Fruit fly (Drosophila melanogaster) whole organism, wandering third instar larva: Measurements from ENCODE around the gene Hmr.

Experiments used
- Abd-B ChIP-seq: fragments of >200 bp; optimal IDR thresholded peaks from 2 replicates; lab custom pipeline; 2017; ENCODE audit warnings: missing biosample characterization, missing genetic modification characterization
- CG32264 ChIP-seq: fragments of 200-800 bp; sonication (Bioruptor generic); optimal IDR thresholded peaks from 2 replicates; lab custom pipeline; 2016; ENCODE audit warnings: missing biosample characterization, missing genetic modification characterization
- CG9705 ChIP-seq: fragments of 200-800 bp; sonication (Bioruptor generic); optimal IDR thresholded peaks from 2 replicates; lab custom pipeline; 2018; ENCODE audit warnings: missing biosample characterization, mild to moderate bottlenecking, missing genetic modification characterization
- CrebA ChIP-seq: fragments of 200-800 bp; sonication (Bioruptor generic); optimal IDR thresholded peaks from 2 replicates; lab custom pipeline; 2016; ENCODE audit warnings: missing biosample characterization, mild to moderate bottlenecking, missing genetic modification characterization, borderline replicate concordance
- Dfd ChIP-seq: fragments of >200 bp; optimal IDR thresholded peaks from 2 replicates; lab custom pipeline; 2017; ENCODE audit warnings: missing biosample characterization, missing genetic modification characterization
- Dif ChIP-seq: fragments of 200-275, 200-300 bp; sonication (Bioruptor generic); optimal IDR thresholded peaks from 2 replicates; lab custom pipeline; 2018; ENCODE audit warnings: missing biosample characterization, missing genetic modification characterization; ENCODE audit not compliant: partially characterized antibody
- GATAd ChIP-seq: sonication (Bioruptor generic); optimal IDR thresholded peaks from 2 replicates; lab custom pipeline; 2016; ENCODE audit warnings: missing biosample characterization, missing genetic modification characterization
- HLH106 ChIP-seq: fragments of 200-800 bp; optimal IDR thresholded peaks from 3 replicates; lab custom pipeline; 2019; ENCODE audit warnings: missing biosample characterization, mild to moderate bottlenecking, missing genetic modification characterization, moderate library complexity
- Hnf4 ChIP-seq: fragments of 200-800 bp; sonication (Bioruptor generic); optimal IDR thresholded peaks from 2 replicates; lab custom pipeline; 2016; ENCODE audit warnings: missing biosample characterization, mild to moderate bottlenecking, missing genetic modification characterization
- Hr78 ChIP-seq: fragments of >200 bp; optimal IDR thresholded peaks from 2 replicates; lab custom pipeline; 2017; ENCODE audit warnings: missing biosample characterization, missing genetic modification characterization
- Hr83 ChIP-seq: fragments of 200-300 bp; sonication (Bioruptor generic); optimal IDR thresholded peaks from 2 replicates; lab custom pipeline; 2016; ENCODE audit warnings: missing biosample characterization, mild to moderate bottlenecking, missing genetic modification characterization, moderate library complexity; ENCODE audit not compliant: poor library complexity, severe bottlenecking
- Jra ChIP-seq: sonication (Bioruptor generic); optimal IDR thresholded peaks from 2 replicates; lab custom pipeline; 2016; ENCODE audit warnings: missing biosample characterization, missing genetic modification characterization
- Mio ChIP-seq: sonication (Bioruptor generic); optimal IDR thresholded peaks from 2 replicates; lab custom pipeline; 2016; ENCODE audit warnings: missing biosample characterization, missing genetic modification characterization
- Myc ChIP-seq: fragments of >200 bp; optimal IDR thresholded peaks from 2 replicates; lab custom pipeline; 2017
- N ChIP-seq: fragments of >200 bp; optimal IDR thresholded peaks from 2 replicates; lab custom pipeline; 2018; ENCODE audit warnings: missing biosample characterization, missing external identifiers, missing genetic modification characterization
- OdsH ChIP-seq: fragments of 200-800 bp; sonication (Bioruptor generic); optimal IDR thresholded peaks from 2 replicates; lab custom pipeline; 2016; ENCODE audit warnings: missing biosample characterization, mild to moderate bottlenecking, missing genetic modification characterization
- Rel ChIP-seq, 2 experiments: fragments of 200-800 bp; sonication (Bioruptor generic) in 1 of 2; optimal IDR thresholded peaks; 2 replicates in 1 of 2; 3 replicates in 1 of 2; lab custom pipeline; 2016 to 2019; ENCODE audit warnings: mild to moderate bottlenecking in 2 of 2, missing biosample characterization in 2 of 2, missing genetic modification characterization in 2 of 2, moderate library complexity in 1 of 2
- Sp1 ChIP-seq: fragments of 200-800 bp; sonication (Bioruptor generic); optimal IDR thresholded peaks from 3 replicates; lab custom pipeline; 2019; ENCODE audit warnings: missing biosample characterization, mild to moderate bottlenecking, missing genetic modification characterization, moderate library complexity
- Vsx2 ChIP-seq: fragments of 200-300, 225-300 bp; sonication (Bioruptor generic); optimal IDR thresholded peaks from 2 replicates; lab custom pipeline; 2018; ENCODE audit warnings: missing biosample characterization, missing genetic modification characterization; ENCODE audit not compliant: partially characterized antibody
- br ChIP-seq: fragments of 200-800 bp; sonication (Bioruptor generic); optimal IDR thresholded peaks from 2 replicates; lab custom pipeline; 2016; ENCODE audit warnings: missing biosample characterization, missing genetic modification characterization
- brk ChIP-seq: fragments of 200-800 bp; sonication (Bioruptor generic); optimal IDR thresholded peaks from 2 replicates; lab custom pipeline; 2016; ENCODE audit warnings: missing biosample characterization, mild to moderate bottlenecking, missing genetic modification characterization
- dl ChIP-seq, 2 experiments: fragments of 175-275, 200-275 bp in 1 of 2; fragments of 200-275 bp in 1 of 2; sonication (Bioruptor generic); optimal IDR thresholded peaks; lab custom pipeline; 2018; ENCODE audit warnings: mild to moderate bottlenecking in 2 of 2, missing biosample characterization in 2 of 2, missing genetic modification characterization in 2 of 2, moderate library complexity in 2 of 2; ENCODE audit not compliant: partially characterized antibody in 2 of 2, insufficient read depth in 1 of 2
- dmrt93B ChIP-seq: fragments of 200-800 bp; sonication (Bioruptor generic); optimal IDR thresholded peaks from 2 replicates; lab custom pipeline; 2018; ENCODE audit warnings: missing biosample characterization, mild to moderate bottlenecking, missing genetic modification characterization
- dsf ChIP-seq: sonication (Bioruptor generic); optimal IDR thresholded peaks from 2 replicates; lab custom pipeline; 2016; ENCODE audit warnings: missing biosample characterization, missing genetic modification characterization, borderline replicate concordance
- ey ChIP-seq: fragments of 200-800 bp; sonication (Bioruptor generic); optimal IDR thresholded peaks from 2 replicates; lab custom pipeline; 2016; ENCODE audit warnings: missing biosample characterization, missing genetic modification characterization
- foxo ChIP-seq, 2 experiments: fragments of 200-800 bp; sonication (Bioruptor generic); optimal IDR thresholded peaks; 2 replicates in 1 of 2; 3 replicates in 1 of 2; lab custom pipeline; 2016 to 2017; ENCODE audit warnings: missing biosample characterization in 2 of 2, missing genetic modification characterization in 2 of 2
- fru ChIP-seq: fragments of 200-800 bp; sonication (Bioruptor generic); optimal IDR thresholded peaks from 3 replicates; lab custom pipeline; 2016; ENCODE audit warnings: missing biosample characterization, mild to moderate bottlenecking, missing genetic modification characterization
- h ChIP-seq: fragments of 200-800 bp; sonication (Bioruptor generic); optimal IDR thresholded peaks from 3 replicates; lab custom pipeline; 2016; ENCODE audit warnings: missing biosample characterization, mild to moderate bottlenecking, missing genetic modification characterization
- jim ChIP-seq: fragments of 175-275, 200-325 bp; sonication (Bioruptor generic); optimal IDR thresholded peaks from 2 replicates; lab custom pipeline; 2016; ENCODE audit warnings: missing biosample characterization, mild to moderate bottlenecking, missing genetic modification characterization
- lola ChIP-seq: fragments of >200 bp; optimal IDR thresholded peaks from 2 replicates; lab custom pipeline; 2017; ENCODE audit warnings: missing biosample characterization, missing genetic modification characterization
- pan ChIP-seq: fragments of >200 bp; optimal IDR thresholded peaks from 2 replicates; lab custom pipeline; 2017
- psq ChIP-seq: fragments of 200-800 bp; sonication (Bioruptor generic); optimal IDR thresholded peaks from 3 replicates; lab custom pipeline; 2017; ENCODE audit warnings: missing biosample characterization, mild to moderate bottlenecking, missing genetic modification characterization, moderate library complexity
- rgr ChIP-seq: fragments of 200-800 bp; sonication (Bioruptor generic); optimal IDR thresholded peaks from 3 replicates; lab custom pipeline; 2016; ENCODE audit warnings: missing biosample characterization, mild to moderate bottlenecking, missing genetic modification characterization
- sage ChIP-seq: fragments of 200-800 bp; sonication (Bioruptor generic); optimal IDR thresholded peaks from 2 replicates; lab custom pipeline; 2016; ENCODE audit warnings: missing biosample characterization, mild to moderate bottlenecking, missing genetic modification characterization
- sv ChIP-seq: fragments of 200-800 bp; sonication (Bioruptor generic); optimal IDR thresholded peaks from 3 replicates; lab custom pipeline; 2016; ENCODE audit warnings: missing biosample characterization, missing genetic modification characterization
- tai ChIP-seq: sonication (Bioruptor generic); optimal IDR thresholded peaks from 2 replicates; lab custom pipeline; 2016; ENCODE audit warnings: missing biosample characterization, missing genetic modification characterization
- usp ChIP-seq: fragments of >200 bp; optimal IDR thresholded peaks from 2 replicates; lab custom pipeline; 2017; ENCODE audit warnings: missing biosample characterization, missing genetic modification characterization
- woc ChIP-seq: sonication (Bioruptor generic); optimal IDR thresholded peaks from 2 replicates; lab custom pipeline; 2016; ENCODE audit warnings: missing biosample characterization, mild to moderate bottlenecking, missing genetic modification characterization

Gene Hmr

dm6 chrX:10558060-10558459 lies 37.6 kb downstream of the Hmr start:
- TF ChIP-seq CG32264 (GFP tag; lab: Kevin White, UChicago) (no peak), Hr78 (no peak), Sp1 (no peak), dl (GFP tag; optimal IDR thresholded peaks at IDR 0.05; lab: Kevin White, UChicago; ENCODE audit: insufficient read depth in 1 of 2, partially characterized antibody in 2 of 2) (no peak), HLH106 (tag; lab: Kevin White, UChicago) (no peak), woc (no peak), dmrt93B (GFP tag; lab: Kevin White, UChicago) (no peak), psq (GFP tag; lab: Kevin White, UChicago) (no peak), sv (GFP tag; lab: Kevin White, UChicago) (no peak), Myc (lab: Kevin White, UChicago) (no peak), pan (no peak), h (GFP tag; lab: Kevin White, UChicago) (no peak), fru (GFP tag; lab: Kevin White, UChicago) (no peak)

DNA sequence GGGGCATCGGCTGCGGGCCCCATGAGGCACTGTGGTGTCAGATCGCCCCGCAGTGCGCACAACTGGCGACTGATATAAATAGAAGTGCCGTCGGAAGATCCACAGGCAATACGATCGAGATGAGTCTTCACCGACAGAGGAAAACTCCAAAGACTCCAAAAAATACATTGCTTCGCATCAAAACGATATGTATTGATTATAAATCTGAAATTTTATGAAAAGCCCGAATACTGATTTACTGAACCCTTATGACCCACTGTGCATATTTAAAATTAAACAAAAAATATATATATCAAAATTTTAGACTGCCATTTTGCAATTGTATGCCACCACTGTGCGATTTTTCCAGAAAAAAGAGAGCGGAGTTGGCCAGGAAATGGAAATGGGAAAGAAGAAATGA lies 38.2 kb downstream of the Hmr start:
- no peak for TF ChIP-seq Myc (lab: Kevin White, UChicago)
- peak; percentile 56 for TF ChIP-seq ey (GFP tag; lab: Kevin White, UChicago)
- peak; percentile 13 for TF ChIP-seq CG32264 (GFP tag; lab: Kevin White, UChicago)
- TF ChIP-seq Hnf4 (GFP tag; lab: Kevin White, UChicago): peak; percentile 62
- no peak for TF ChIP-seq Vsx2 (GFP tag; lab: Kevin White, UChicago)
- peak; percentile 26 for TF ChIP-seq brk (GFP tag; lab: Kevin White, UChicago)
- TF ChIP-seq woc: peak; percentile 52
- peak; percentile 71 for TF ChIP-seq HLH106 (tag; lab: Kevin White, UChicago)
- no peak for TF ChIP-seq Rel (GFP tag; optimal IDR thresholded peaks at IDR 0.05; lab: Kevin White, UChicago)
- no peak for TF ChIP-seq Rel (tag; optimal IDR thresholded peaks at IDR 0.05; lab: Kevin White, UChicago)
- peak; percentile 81 for TF ChIP-seq h (GFP tag; lab: Kevin White, UChicago)
- TF ChIP-seq Hr83: no peak
- no peak for TF ChIP-seq Dfd
- no peak for TF ChIP-seq dl (GFP tag; optimal IDR thresholded peaks at IDR 0.05; lab: Kevin White, UChicago; ENCODE audit: insufficient read depth in 1 of 2, partially characterized antibody in 2 of 2)
- no peak for TF ChIP-seq CrebA (GFP tag; lab: Kevin White, UChicago)
- peak; percentile 18 for TF ChIP-seq tai (GFP tag; lab: Kevin White, UChicago)
- peak; percentile 54 for TF ChIP-seq CG9705 (GFP tag; lab: Kevin White, UChicago)
- TF ChIP-seq Mio (GFP tag; lab: Kevin White, UChicago): no peak
- TF ChIP-seq jim (GFP tag; lab: Kevin White, UChicago): no peak
- no peak for TF ChIP-seq sv (GFP tag; lab: Kevin White, UChicago)
- no peak for TF ChIP-seq GATAd (GFP tag; lab: Kevin White, UChicago)
- no peak for TF ChIP-seq Abd-B (GFP tag; lab: Kevin White, UChicago)
- peak; percentile 76 for TF ChIP-seq fru (GFP tag; lab: Kevin White, UChicago)
- TF ChIP-seq dmrt93B (GFP tag; lab: Kevin White, UChicago): peak; percentile 76
- peak; percentile 71 for TF ChIP-seq rgr (GFP tag; lab: Kevin White, UChicago)
- TF ChIP-seq Sp1: peak; percentile 70
- no peak for TF ChIP-seq Jra (GFP tag; lab: Kevin White, UChicago)
- TF ChIP-seq Dif (GFP tag; lab: Kevin White, UChicago): no peak
- TF ChIP-seq Hr78: no peak
- TF ChIP-seq foxo (GFP tag; optimal IDR thresholded peaks at IDR 0.05; lab: Kevin White, UChicago): peak in 1 of 2 experiments; percentile 74
- TF ChIP-seq usp: no peak
- TF ChIP-seq br (GFP tag; lab: Kevin White, UChicago): peak; percentile 74
- no peak for TF ChIP-seq pan
- peak; percentile 72 for TF ChIP-seq sage
- peak; percentile 76 for TF ChIP-seq psq (GFP tag; lab: Kevin White, UChicago)
- TF ChIP-seq dsf (GFP tag; lab: Kevin White, UChicago): no peak
- TF ChIP-seq OdsH (GFP tag; lab: Kevin White, UChicago): peak; percentile 69
- no peak for TF ChIP-seq lola (GFP tag; lab: Kevin White, UChicago)
- TF ChIP-seq N (GFP tag; lab: Kevin White, UChicago): no peak
- TF ChIP-seq, all 38 proteins: peak for 18
